Fruit fly (Drosophila melanogaster) whole organism, embryonic: ENCODE measurements around the gene hry.

ENCODE experiments used
- ATbp ChIP-seq: fragments of 200-800 bp; sonication (Bioruptor generic); optimal IDR thresholded peaks from 2 replicates; lab custom pipeline; 2017; ENCODE audit warnings: missing biosample characterization, mild to moderate bottlenecking, missing genetic modification characterization, missing genetic modification reagents
- Abd-B ChIP-seq: fragments of 200-800 bp; sonication (Bioruptor generic); optimal IDR thresholded peaks from 2 replicates; lab custom pipeline; 2018; ENCODE audit warnings: missing biosample characterization, mild to moderate bottlenecking, missing genetic modification characterization, moderate library complexity
- Aef1 ChIP-seq: fragments of 200-800 bp; sonication (Bioruptor generic); IDR thresholded peaks from 3 replicates; pipeline ENCODE4 v1.3.6; 2022; ENCODE audit warnings: missing biosample characterization, missing genetic modification characterization
- Asciz ChIP-seq: fragments of 200-800 bp; sonication (Bioruptor generic); optimal IDR thresholded peaks from 2 replicates; lab custom pipeline; 2017; ENCODE audit warnings: missing biosample characterization, mild to moderate bottlenecking, missing genetic modification characterization, missing genetic modification reagents
- CG12071 ChIP-seq: fragments of 200-800 bp; sonication (Bioruptor generic); optimal IDR thresholded peaks from 3 replicates; lab custom pipeline; 2018; ENCODE audit warnings: missing biosample characterization, mild to moderate bottlenecking, missing genetic modification characterization
- CG12219 ChIP-seq: fragments of 200-800 bp; sonication (Bioruptor generic); optimal IDR thresholded peaks from 3 replicates; lab custom pipeline; 2018; ENCODE audit warnings: missing biosample characterization, mild to moderate bottlenecking, missing genetic modification characterization
- CG16779 ChIP-seq: fragments of 200-800 bp; sonication (Bioruptor generic); IDR thresholded peaks from 2 replicates; pipeline ENCODE4 v1.3.6; 2022; ENCODE audit warnings: missing biosample characterization, missing genetic modification characterization
- CG16815 ChIP-seq: fragments of 200-800 bp; sonication (Bioruptor generic); optimal IDR thresholded peaks from 3 replicates; lab custom pipeline; 2017; ENCODE audit warnings: missing biosample characterization, mild to moderate bottlenecking, missing genetic modification characterization
- CG16863 ChIP-seq: fragments of 200-800 bp; sonication (Bioruptor generic); optimal IDR thresholded peaks from 3 replicates; lab custom pipeline; 2016; ENCODE audit warnings: missing biosample characterization, missing genetic modification characterization
- CG2889 ChIP-seq: fragments of 200-800 bp; sonication (Bioruptor generic); IDR thresholded peaks from 3 replicates; pipeline ENCODE4 v1.3.6; 2022; ENCODE audit warnings: missing biosample characterization, missing genetic modification characterization
- CG4854 ChIP-seq: fragments of 200-800 bp; sonication (Bioruptor generic); optimal IDR thresholded peaks from 2 replicates; lab custom pipeline; 2016; ENCODE audit warnings: missing biosample characterization, missing genetic modification characterization, inconsistent platforms
- CG6175 ChIP-seq: fragments of 200-800 bp; sonication (Bioruptor generic); IDR thresholded peaks from 3 replicates; pipeline ENCODE4 v1.3.6; 2022; ENCODE audit warnings: missing biosample characterization, missing genetic modification characterization
- CG6765 ChIP-seq: fragments of 200-800 bp; sonication (Bioruptor generic); optimal IDR thresholded peaks from 3 replicates; lab custom pipeline; 2017; ENCODE audit warnings: missing biosample characterization, mild to moderate bottlenecking, missing genetic modification characterization
- CG7745 ChIP-seq: fragments of 200-800 bp; sonication (Bioruptor generic); optimal IDR thresholded peaks from 2 replicates; lab custom pipeline; 2018; ENCODE audit warnings: missing biosample characterization, mild to moderate bottlenecking, missing genetic modification characterization, moderate library complexity
- CG7839 ChIP-seq: fragments of 200-800 bp; sonication (Bioruptor generic); optimal IDR thresholded peaks from 3 replicates; lab custom pipeline; 2018; ENCODE audit warnings: missing biosample characterization, mild to moderate bottlenecking, missing genetic modification characterization, moderate library complexity
- CG7928 ChIP-seq: fragments of 200-800 bp; sonication (Bioruptor generic); optimal IDR thresholded peaks from 2 replicates; lab custom pipeline; 2017; ENCODE audit warnings: missing biosample characterization, mild to moderate bottlenecking, missing genetic modification characterization
- CG9797 ChIP-seq: fragments of 200-800 bp; sonication (Bioruptor generic); optimal IDR thresholded peaks from 3 replicates; lab custom pipeline; 2018; ENCODE audit warnings: missing biosample characterization, mild to moderate bottlenecking, missing genetic modification characterization
- Deaf1 ChIP-seq: fragments of 200-800 bp; optimal IDR thresholded peaks from 3 replicates; lab custom pipeline; 2019; ENCODE audit warnings: missing biosample characterization, mild to moderate bottlenecking, missing genetic modification characterization, moderate library complexity
- Doc3 ChIP-seq: fragments of 200-800 bp; sonication (Bioruptor generic); IDR thresholded peaks from 3 replicates; pipeline ENCODE4 v1.3.6; 2022; ENCODE audit warnings: missing biosample characterization, missing genetic modification characterization; ENCODE audit not compliant: partially characterized antibody
- H15 ChIP-seq: fragments of 200-800 bp; sonication (Bioruptor generic); IDR thresholded peaks from 3 replicates; pipeline ENCODE4 v1.3.6; 2022; ENCODE audit warnings: missing biosample characterization, missing genetic modification characterization
- H2.0 ChIP-seq: fragments of 200-800 bp; sonication (Bioruptor generic); IDR thresholded peaks from 2 replicates; pipeline ENCODE4 v1.3.6; 2022; ENCODE audit warnings: missing biosample characterization, missing genetic modification characterization
- HLH54F ChIP-seq: fragments of 200-800 bp; sonication (Bioruptor generic); optimal IDR thresholded peaks from 3 replicates; lab custom pipeline; 2016; ENCODE audit warnings: missing biosample characterization, missing genetic modification characterization
- Hand ChIP-seq: fragments of 200-800 bp; sonication (Bioruptor generic); optimal IDR thresholded peaks from 2 replicates; lab custom pipeline; 2017; ENCODE audit warnings: mild to moderate bottlenecking, missing biosample characterization, missing genetic modification reagents, missing genetic modification characterization
- Hmx ChIP-seq: fragments of 200-800 bp; sonication (Bioruptor generic); optimal IDR thresholded peaks from 2 replicates; lab custom pipeline; 2016; ENCODE audit warnings: missing biosample characterization, missing genetic modification characterization
- Mes4 ChIP-seq: fragments of 200-800 bp; sonication (Bioruptor generic); optimal IDR thresholded peaks from 2 replicates; lab custom pipeline; 2016; ENCODE audit warnings: missing biosample characterization, missing genetic modification characterization
- NfI ChIP-seq: fragments of 200-800 bp; sonication (Bioruptor generic); optimal IDR thresholded peaks from 3 replicates; lab custom pipeline; 2018; ENCODE audit warnings: missing biosample characterization, mild to moderate bottlenecking, missing genetic modification characterization, moderate library complexity
- Six4 ChIP-seq: fragments of 200-800 bp; sonication (Bioruptor generic); optimal IDR thresholded peaks from 2 replicates; lab custom pipeline; 2016; ENCODE audit warnings: missing biosample characterization, missing genetic modification characterization
- Spps ChIP-seq: fragments of 200-800 bp; sonication (Bioruptor generic); optimal IDR thresholded peaks from 2 replicates; lab custom pipeline; 2018; ENCODE audit warnings: missing biosample characterization, mild to moderate bottlenecking, missing genetic modification characterization
- Tbp ChIP-seq: fragments of >200 bp; optimal IDR thresholded peaks from 2 replicates; lab custom pipeline; 2018; ENCODE audit warnings: missing biosample characterization, missing genetic modification characterization
- Xbp1 ChIP-seq: fragments of 200-800 bp; sonication (Bioruptor generic); optimal IDR thresholded peaks from 3 replicates; lab custom pipeline; 2016; ENCODE audit warnings: missing biosample characterization, mild to moderate bottlenecking, missing genetic modification characterization
- ash1 ChIP-seq: fragments of 200-800 bp; sonication (Bioruptor generic); optimal IDR thresholded peaks from 2 replicates; lab custom pipeline; 2018; ENCODE audit warnings: missing biosample characterization, mild to moderate bottlenecking, missing genetic modification characterization
- caup ChIP-seq: fragments of 200-800 bp; sonication (Bioruptor generic); optimal IDR thresholded peaks from 3 replicates; lab custom pipeline; 2017; ENCODE audit warnings: missing biosample characterization, mild to moderate bottlenecking, missing genetic modification characterization, moderate library complexity; ENCODE audit not compliant: severe bottlenecking
- chm ChIP-seq: fragments of 200-800 bp; sonication (Bioruptor generic); IDR thresholded peaks from 2 replicates; pipeline ENCODE4 v1.3.6; 2022; ENCODE audit warnings: missing biosample characterization, missing genetic modification characterization
- ci ChIP-seq: fragments of 200-800 bp; sonication (Bioruptor generic); IDR thresholded peaks from 3 replicates; pipeline ENCODE4 v1.3.6; 2022; ENCODE audit warnings: missing biosample characterization, missing genetic modification characterization
- crc ChIP-seq: fragments of 200-800 bp; sonication (Bioruptor generic); optimal IDR thresholded peaks from 2 replicates; lab custom pipeline; 2016; ENCODE audit warnings: missing biosample characterization, missing genetic modification characterization
- cwo ChIP-seq: fragments of 200-800 bp; sonication (Bioruptor generic); optimal IDR thresholded peaks from 3 replicates; lab custom pipeline; 2017; ENCODE audit warnings: missing biosample characterization, missing genetic modification characterization, mild to moderate bottlenecking, moderate library complexity, missing genetic modification reagents
- dysf ChIP-seq: fragments of 200-800 bp; sonication (Bioruptor generic); IDR thresholded peaks from 3 replicates; pipeline ENCODE4 v1.3.6; 2022; ENCODE audit warnings: missing biosample characterization, missing genetic modification characterization
- gcm2 ChIP-seq: fragments of 200-800 bp; sonication (Bioruptor generic); optimal IDR thresholded peaks from 2 replicates; lab custom pipeline; 2016; ENCODE audit warnings: missing biosample characterization, missing genetic modification characterization
- ken ChIP-seq: fragments of 200-800 bp; sonication (Bioruptor generic); IDR thresholded peaks from 3 replicates; pipeline ENCODE4 v1.3.6; 2022; ENCODE audit warnings: missing biosample characterization, missing genetic modification characterization
- lab ChIP-seq: fragments of 200-800 bp; sonication (Bioruptor generic); optimal IDR thresholded peaks from 3 replicates; lab custom pipeline; 2017; ENCODE audit warnings: missing biosample characterization, missing genetic modification characterization, mild to moderate bottlenecking, moderate library complexity, missing genetic modification reagents
- lbe ChIP-seq: fragments of 200-800 bp; sonication (Bioruptor generic); optimal IDR thresholded peaks from 2 replicates; lab custom pipeline; 2016; ENCODE audit warnings: missing biosample characterization, mild to moderate bottlenecking, missing genetic modification characterization
- luna ChIP-seq: fragments of 200-800 bp; sonication (Bioruptor generic); optimal IDR thresholded peaks from 2 replicates; lab custom pipeline; 2016; ENCODE audit warnings: missing biosample characterization, missing genetic modification characterization
- mld ChIP-seq: fragments of 200-800 bp; sonication (Bioruptor generic); IDR thresholded peaks from 3 replicates; pipeline ENCODE4 v1.3.6; 2022; ENCODE audit warnings: missing biosample characterization, missing genetic modification characterization; ENCODE audit not compliant: partially characterized antibody
- nom ChIP-seq: fragments of 200-800 bp; sonication (Bioruptor generic); optimal IDR thresholded peaks from 2 replicates; lab custom pipeline; 2017; ENCODE audit warnings: missing biosample characterization, missing genetic modification characterization, mild to moderate bottlenecking, moderate library complexity, missing genetic modification reagents
- odd ChIP-seq: fragments of 200-800 bp; sonication (Bioruptor generic); optimal IDR thresholded peaks from 2 replicates; lab custom pipeline; 2017; ENCODE audit warnings: missing biosample characterization, mild to moderate bottlenecking, missing genetic modification characterization
- pnt ChIP-seq: fragments of 200-800 bp; sonication (Bioruptor generic); optimal IDR thresholded peaks from 3 replicates; lab custom pipeline; 2016; ENCODE audit warnings: missing biosample characterization, missing genetic modification characterization
- sd ChIP-seq: fragments of 200-800 bp; sonication (Bioruptor generic); optimal IDR thresholded peaks from 3 replicates; lab custom pipeline; 2018; ENCODE audit warnings: missing biosample characterization, mild to moderate bottlenecking, missing genetic modification characterization, moderate library complexity
- tna ChIP-seq: fragments of 200-800 bp; sonication (Bioruptor generic); IDR thresholded peaks from 2 replicates; pipeline ENCODE4 v1.3.6; 2022; ENCODE audit warnings: missing biosample characterization, missing genetic modification characterization; ENCODE audit not compliant: partially characterized antibody
- usp ChIP-seq: fragments of >200 bp; optimal IDR thresholded peaks from 2 replicates; lab custom pipeline; 2017; ENCODE audit warnings: missing biosample characterization, missing genetic modification characterization
- zen ChIP-seq: fragments of 200-800 bp; sonication (Bioruptor generic); optimal IDR thresholded peaks from 3 replicates; lab custom pipeline; 2018; ENCODE audit warnings: missing biosample characterization, mild to moderate bottlenecking, missing genetic modification characterization, moderate library complexity

Gene hry

dm6 chr3L:8704713-8705412 is 29.3 kb downstream of the hry start:
- TF ChIP-seq CG12071 (GFP tag; lab: Kevin White, UChicago) (no peak), lbe (GFP tag; lab: Kevin White, UChicago) (no peak), Spps (tag; lab: Kevin White, UChicago) (no peak), CG16779 (no peak), H15 (GFP tag; lab: Robert Waterston, UW) (no peak), Abd-B (no peak), H2.0 (GFP tag; lab: Robert Waterston, UW) (no peak), caup (GFP tag; lab: Kevin White, UChicago) (no peak), Xbp1 (no peak), crc (GFP tag; lab: Kevin White, UChicago) (no peak), CG12219 (GFP tag; lab: Kevin White, UChicago) (no peak), NfI (GFP tag; lab: Kevin White, UChicago) (no peak), CG16863 (GFP tag; lab: Kevin White, UChicago) (no peak), dysf (GFP tag; lab: Robert Waterston, UW) (no peak), Mes4 (no peak), CG16815 (GFP tag; lab: Kevin White, UChicago) (no peak), tna (no peak), cwo (GFP tag; lab: Kevin White, UChicago) (peak; percentile 100), CG9797 (GFP tag; lab: Kevin White, UChicago) (no peak), gcm2 (no peak), HLH54F (no peak), lab (peak; percentile 66), Hand (GFP tag; lab: Kevin White, UChicago) (no peak), mld (GFP tag; lab: Robert Waterston, UW) (no peak), CG4854 (GFP tag; lab: Kevin White, UChicago) (no peak), ATbp (GFP tag; lab: Kevin White, UChicago) (no peak), Tbp (GFP tag; lab: Kevin White, UChicago) (no peak), Asciz (GFP tag; lab: Kevin White, UChicago) (no peak), Aef1 (GFP tag; lab: Robert Waterston, UW) (no peak), ken (GFP tag; lab: Robert Waterston, UW) (no peak), usp (GFP tag; lab: Kevin White, UChicago) (no peak), nom (GFP tag; lab: Kevin White, UChicago) (peak; percentile 60), Doc3 (GFP tag; lab: Robert Waterston, UW) (no peak), Six4 (no peak), luna (GFP tag; lab: Kevin White, UChicago) (no peak), ci (GFP tag; lab: Robert Waterston, UW) (peak; percentile 43; the same call in 2 of the 3 replicates), CG6175 (GFP tag; lab: Robert Waterston, UW) (no peak), CG2889 (GFP tag; lab: Robert Waterston, UW) (no peak), pnt (no peak), Deaf1 (peak; percentile 49), CG7928 (no peak), chm (GFP tag; lab: Robert Waterston, UW) (peak; percentile 9; the same call in 1 of the 2 replicates), CG6765 (GFP tag; lab: Kevin White, UChicago) (no peak), sd (no peak), zen (tag; lab: Kevin White, UChicago) (no peak), ash1 (GFP tag; lab: Kevin White, UChicago) (no peak), CG7839 (tag; lab: Kevin White, UChicago) (no peak), odd (GFP tag; lab: Kevin White, UChicago) (no peak), Hmx (no peak), CG7745 (tag; lab: Kevin White, UChicago) (no peak)
